Worm (Caenorhabditis elegans): Measurements from ENCODE around the gene srbc-82.

srbc-82 gene

ce11 chrV:16266514-16266913, 33.9 kb upstream of the srbc-82 start, which contains the start of gene T13F3.4:
TSS of gene T13F3.4 (minus strand) at chrV:16266614.
- no peak for TF ChIP-seq F13H6.1 (tag; optimal IDR thresholded peaks at IDR 0.05)
- TF ChIP-seq elt-1 (tag; optimal IDR thresholded peaks at IDR 0.05), result no peak
- TF ChIP-seq elt-3 (tag; optimal IDR thresholded peaks at IDR 0.05), result no peak
- TF ChIP-seq C34F6.9 (tag; optimal IDR thresholded peaks at IDR 0.05), result no peak
- no peak for TF ChIP-seq ceh-16 (tag; optimal IDR thresholded peaks at IDR 0.05)
- no peak for TF ChIP-seq zag-1 (tag; optimal IDR thresholded peaks at IDR 0.05)
- no peak for TF ChIP-seq snpc-4 (tag; optimal IDR thresholded peaks at IDR 0.05)
- no peak for TF ChIP-seq nhr-77 (tag; optimal IDR thresholded peaks at IDR 0.05)
- no peak for TF ChIP-seq nhr-12 (tag; optimal IDR thresholded peaks at IDR 0.05)
- no peak for TF ChIP-seq unc-39 (tag; optimal IDR thresholded peaks at IDR 0.05)
- TF ChIP-seq mbf-1 (tag; optimal IDR thresholded peaks at IDR 0.05), result no peak
- no peak for TF ChIP-seq sma-3 (GFP tag; optimal IDR thresholded peaks at IDR 0.05)
- TF ChIP-seq ZK546.5 (tag; optimal IDR thresholded peaks at IDR 0.05), result no peak
- TF ChIP-seq lin-13 (GFP tag; optimal IDR thresholded peaks at IDR 0.05), result no peak
- TF ChIP-seq mdl-1 (tag; optimal IDR thresholded peaks at IDR 0.05), result no peak
- TF ChIP-seq ceh-82 (tag; optimal IDR thresholded peaks at IDR 0.05), result no peak
- TF ChIP-seq ama-1 (optimal IDR thresholded peaks at IDR 0.05), result no peak

DNA sequence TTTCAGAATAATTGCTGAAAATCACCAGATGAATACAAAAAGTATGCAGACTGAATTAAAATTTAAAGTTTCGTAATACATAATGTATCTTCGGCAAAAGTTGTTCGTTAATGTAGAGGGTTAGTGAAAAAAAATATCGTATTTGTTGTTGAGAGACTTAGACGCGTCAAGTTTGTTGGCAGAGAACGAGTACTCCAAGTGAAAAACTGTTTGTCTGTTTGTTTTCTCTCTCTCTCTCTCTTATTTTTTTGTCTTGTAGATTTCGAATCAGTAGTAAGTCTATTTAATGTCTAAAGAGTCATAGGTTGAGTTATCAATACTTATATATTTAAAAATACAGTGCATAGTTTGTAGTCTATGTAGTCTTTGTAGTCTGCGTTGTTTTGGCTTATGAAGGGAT, 30.8 kb upstream of the srbc-82 start, which contains the start of the genes fbxa-2 and T13F3.8:
Gene fbxa-2, minus strand, starts transcription at position 101 of the 400 bp plus-strand sequence.
Gene T13F3.8, plus strand, starts transcription at position 245 of the 400 bp plus-strand sequence.
- no peak for TF ChIP-seq Y55F3AM.14 (GFP tag; optimal IDR thresholded peaks at IDR 0.05)
- no peak for TF ChIP-seq sma-9 (GFP tag; optimal IDR thresholded peaks at IDR 0.05)
- no peak for TF ChIP-seq sma-9 (tag; optimal IDR thresholded peaks at IDR 0.05)
- TF ChIP-seq mbf-1 (tag; optimal IDR thresholded peaks at IDR 0.05), result no peak
- TF ChIP-seq lin-13 (GFP tag; optimal IDR thresholded peaks at IDR 0.05), result no peak
- no peak for TF ChIP-seq unc-62 (GFP tag; optimal IDR thresholded peaks at IDR 0.05)
- TF ChIP-seq nhr-129 (tag; optimal IDR thresholded peaks at IDR 0.05), result no peak
- no peak for TF ChIP-seq ZK546.5 (tag; optimal IDR thresholded peaks at IDR 0.05)
- no peak for TF ChIP-seq lin-11 (tag; optimal IDR thresholded peaks at IDR 0.05)
- TF ChIP-seq unc-55 (GFP tag; optimal IDR thresholded peaks at IDR 0.05), result no peak
- no peak for TF ChIP-seq ztf-1 (GFP tag; conservative IDR thresholded peaks at IDR 0.05)
- no peak for TF ChIP-seq mab-5 (tag; optimal IDR thresholded peaks at IDR 0.05)
- TF ChIP-seq F13H6.1 (tag; optimal IDR thresholded peaks at IDR 0.05), result no peak
- no peak for TF ChIP-seq lin-39 (tag; optimal IDR thresholded peaks at IDR 0.05)
- no peak for TF ChIP-seq snpc-4 (tag; optimal IDR thresholded peaks at IDR 0.05)
- TF ChIP-seq ztf-11 (tag; optimal IDR thresholded peaks at IDR 0.05), result no peak
- no peak for TF ChIP-seq C34F6.9 (tag; optimal IDR thresholded peaks at IDR 0.05)
- no peak for TF ChIP-seq ceh-16 (tag; optimal IDR thresholded peaks at IDR 0.05)
- TF ChIP-seq nhr-10 (tag; optimal IDR thresholded peaks at IDR 0.05), result no peak
- no peak for TF ChIP-seq dmd-4 (tag; optimal IDR thresholded peaks at IDR 0.05)
- no peak for TF ChIP-seq crh-2 (tag; optimal IDR thresholded peaks at IDR 0.05)

DNA sequence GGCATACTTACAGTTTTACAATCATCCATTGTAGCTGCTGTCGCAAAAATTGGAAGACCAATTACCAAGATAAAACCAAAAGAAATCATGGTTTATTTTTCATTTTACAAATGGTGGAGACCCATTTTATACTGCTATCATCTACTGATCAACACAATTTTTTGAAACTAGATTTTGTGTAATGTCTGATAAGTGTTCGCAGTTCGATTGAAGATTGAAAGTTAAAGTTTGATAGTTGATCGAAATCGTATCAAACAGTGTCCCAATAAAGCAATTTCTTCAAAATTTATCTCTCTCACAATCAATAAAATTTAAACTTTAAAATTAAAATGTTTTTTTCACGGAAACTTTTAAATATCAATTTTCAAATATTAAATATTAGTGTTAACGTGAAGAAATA, 29.3 kb upstream of the srbc-82 start, which contains the start of gene T13F3.6:
Gene T13F3.6, minus strand, starts transcription at position 101 of the 400 bp plus-strand sequence.
- TF ChIP-seq lin-11 (tag; optimal IDR thresholded peaks at IDR 0.05), result no peak
- no peak for TF ChIP-seq nhr-11 (tag; optimal IDR thresholded peaks at IDR 0.05)
- TF ChIP-seq nhr-237 (tag; optimal IDR thresholded peaks at IDR 0.05), result no peak
- no peak for TF ChIP-seq mdl-1 (tag; optimal IDR thresholded peaks at IDR 0.05)
- TF ChIP-seq ztf-1 (GFP tag; conservative IDR thresholded peaks at IDR 0.05), result no peak
- no peak for TF ChIP-seq ama-1 (optimal IDR thresholded peaks at IDR 0.05)
- TF ChIP-seq nhr-21 (tag; optimal IDR thresholded peaks at IDR 0.05), result no peak
- no peak for TF ChIP-seq nhr-77 (tag; optimal IDR thresholded peaks at IDR 0.05)
- no peak for TF ChIP-seq skn-1 (tag; optimal IDR thresholded peaks at IDR 0.05)
- TF ChIP-seq sma-9 (GFP tag; optimal IDR thresholded peaks at IDR 0.05), result no peak
- TF ChIP-seq sma-9 (tag; optimal IDR thresholded peaks at IDR 0.05), result no peak
- TF ChIP-seq Y55F3AM.14 (GFP tag; optimal IDR thresholded peaks at IDR 0.05), result no peak
- no peak for TF ChIP-seq elt-1 (tag; optimal IDR thresholded peaks at IDR 0.05)
- no peak for TF ChIP-seq mbf-1 (tag; optimal IDR thresholded peaks at IDR 0.05)
- TF ChIP-seq unc-39 (tag; optimal IDR thresholded peaks at IDR 0.05), result no peak
- no peak for TF ChIP-seq sem-4 (tag; optimal IDR thresholded peaks at IDR 0.05)
- no peak for TF ChIP-seq lin-39 (tag; optimal IDR thresholded peaks at IDR 0.05)
- TF ChIP-seq peb-1 (tag; optimal IDR thresholded peaks at IDR 0.05), result no peak
- TF ChIP-seq ztf-4 (tag; optimal IDR thresholded peaks at IDR 0.05), result no peak
- no peak for TF ChIP-seq alr-1 (tag; optimal IDR thresholded peaks at IDR 0.05)

DNA sequence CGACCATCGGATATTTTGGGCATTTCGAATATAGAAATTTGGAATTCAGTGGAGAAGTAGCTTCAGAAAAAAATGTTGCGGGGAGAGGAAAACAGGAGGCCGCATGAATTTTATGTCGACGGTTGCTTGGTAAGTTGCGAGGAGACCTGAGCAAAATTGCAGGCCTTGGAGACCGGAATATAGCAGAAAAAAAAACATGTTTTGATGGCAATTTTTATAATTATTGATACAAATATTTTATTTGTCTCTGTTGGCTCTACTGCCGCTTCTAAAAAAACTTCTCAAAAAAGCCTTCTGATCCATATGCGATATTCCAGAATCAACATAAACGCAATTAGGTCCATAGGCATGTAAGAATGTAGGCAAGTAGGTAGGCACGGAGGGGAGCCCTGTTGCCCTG, 25.0 kb upstream of the srbc-82 start, which contains the start of gene pacl-1:
Gene pacl-1, minus strand, starts transcription at position 101 of the 400 bp plus-strand sequence.
- TF ChIP-seq nhr-25 (tag; optimal IDR thresholded peaks at IDR 0.05), result no peak
- no peak for TF ChIP-seq elt-3 (tag; optimal IDR thresholded peaks at IDR 0.05)
- no peak for TF ChIP-seq ceh-82 (tag; optimal IDR thresholded peaks at IDR 0.05)
- no peak for TF ChIP-seq Y55F3AM.14 (GFP tag; optimal IDR thresholded peaks at IDR 0.05)
- TF ChIP-seq unc-39 (tag; optimal IDR thresholded peaks at IDR 0.05), result no peak
- TF ChIP-seq fos-1 (tag; optimal IDR thresholded peaks at IDR 0.05), result no peak
- no peak for TF ChIP-seq nhr-129 (tag; optimal IDR thresholded peaks at IDR 0.05)
- TF ChIP-seq lin-39 (tag; optimal IDR thresholded peaks at IDR 0.05), result no peak
- TF ChIP-seq blmp-1 (tag; optimal IDR thresholded peaks at IDR 0.05; ENCODE audit: insufficient read depth), result no peak
- TF ChIP-seq elt-1 (tag; optimal IDR thresholded peaks at IDR 0.05), result no peak

Data from whole organism, L2 larva.